Worm (Caenorhabditis elegans): ENCODE results near the gene cux-7.

Gene cux-7

ce11 chrIII:7555360-7555759 is 34.7 kb upstream of the cux-7 start, which contains the start of gene ceh-13:
TSS of gene ceh-13 (plus strand) at chrIII:7555660.
- TF ChIP-seq snpc-4 (tag; optimal IDR thresholded peaks at IDR 0.05) (no peak), mab-9 (GFP tag; IDR thresholded peaks at IDR 0.05) (no peak), Y116A8C.19 (tag; optimal IDR thresholded peaks at IDR 0.05; ENCODE audit: borderline replicate concordance) (no peak), elt-2 (tag; optimal IDR thresholded peaks at IDR 0.05) (no peak), ceh-90 (tag; optimal IDR thresholded peaks at IDR 0.05) (no peak), tlp-1 (tag; optimal IDR thresholded peaks at IDR 0.05) (no peak), jun-1 (tag; optimal IDR thresholded peaks at IDR 0.05) (no peak), lin-14 (GFP tag; optimal IDR thresholded peaks at IDR 0.05) (no peak), vab-15 (tag; optimal IDR thresholded peaks at IDR 0.05) (no peak), lin-39 (tag; optimal IDR thresholded peaks at IDR 0.05) (no peak), egl-27 (tag; optimal IDR thresholded peaks at IDR 0.05) (no peak), nhr-47 (tag; optimal IDR thresholded peaks at IDR 0.05) (no peak), fkh-10 (GFP tag; optimal IDR thresholded peaks at IDR 0.05) (no peak), blmp-1 (tag; optimal IDR thresholded peaks at IDR 0.05) (no peak)

- TF ChIP-seq Y116A8C.19 (tag; optimal IDR thresholded peaks at IDR 0.05; ENCODE audit: borderline replicate concordance) (no peak), egl-27 (tag; optimal IDR thresholded peaks at IDR 0.05) (no peak), sptf-1 (tag; optimal IDR thresholded peaks at IDR 0.05) (no peak), irx-1 (tag; optimal IDR thresholded peaks at IDR 0.05) (peak; percentile 53), swsn-7 (tag; optimal IDR thresholded peaks at IDR 0.05) (peak; percentile 16), fkh-8 (tag; optimal IDR thresholded peaks at IDR 0.05) (no peak), nhr-20 (tag; optimal IDR thresholded peaks at IDR 0.05) (peak; percentile 33), fkh-4 (tag; optimal IDR thresholded peaks at IDR 0.05; ENCODE audit: borderline replicate concordance) (no peak), ceh-88 (GFP tag; IDR thresholded peaks at IDR 0.05) (no peak), egl-13 (tag; optimal IDR thresholded peaks at IDR 0.05) (no peak), blmp-1 (tag; optimal IDR thresholded peaks at IDR 0.05) (peak; percentile 28), ztf-4 (tag; optimal IDR thresholded peaks at IDR 0.05) (no peak), aly-2 (tag; optimal IDR thresholded peaks at IDR 0.05) (no peak), nhr-28 (tag; optimal IDR thresholded peaks at IDR 0.05) (no peak), nhr-84 (tag; optimal IDR thresholded peaks at IDR 0.05) (no peak), nhr-47 (tag; optimal IDR thresholded peaks at IDR 0.05) (no peak), nhr-12 (tag; optimal IDR thresholded peaks at IDR 0.05) (no peak), ceh-63 (GFP tag; optimal IDR thresholded peaks at IDR 0.05) (no peak), rnt-1 (tag; optimal IDR thresholded peaks at IDR 0.05) (peak; percentile 53), lsy-2 (tag; optimal IDR thresholded peaks at IDR 0.05) (peak; percentile 63 to 69), hlh-4 (tag; optimal IDR thresholded peaks at IDR 0.05) (no peak), pax-3 (tag; optimal IDR thresholded peaks at IDR 0.05) (no peak), ztf-11 (tag; optimal IDR thresholded peaks at IDR 0.05) (no peak), xbp-1 (tag; optimal IDR thresholded peaks at IDR 0.05) (no peak), C34B4.2 (tag; optimal IDR thresholded peaks at IDR 0.05) (no peak), unc-98 (GFP tag; IDR thresholded peaks at IDR 0.05) (no peak), efl-1 (optimal IDR thresholded peaks at IDR 0.05) (no peak), efl-1 (GFP tag; optimal IDR thresholded peaks at IDR 0.05 in 1 of 2) (no peak), lin-14 (GFP tag; optimal IDR thresholded peaks at IDR 0.05) (peak; percentile 60), nhr-71 (tag; optimal IDR thresholded peaks at IDR 0.05) (peak; percentile 56), ets-5 (GFP tag; IDR thresholded peaks at IDR 0.05) (no peak), grh-1 (GFP tag; IDR thresholded peaks at IDR 0.05) (no peak), tlp-1 (tag; optimal IDR thresholded peaks at IDR 0.05) (no peak), tbx-2 (tag; optimal IDR thresholded peaks at IDR 0.05) (peak; percentile 22), snu-23 (GFP tag; optimal IDR thresholded peaks at IDR 0.05) (peak; percentile 34), fos-1 (tag; optimal IDR thresholded peaks at IDR 0.05) (no peak), ama-1 (optimal IDR thresholded peaks at IDR 0.05) (no peak), lir-3 (tag; optimal IDR thresholded peaks at IDR 0.05; ENCODE audit: poor library complexity) (no peak), ceh-8 (GFP tag; optimal IDR thresholded peaks at IDR 0.05) (no peak), mef-2 (tag; optimal IDR thresholded peaks at IDR 0.05) (no peak), sup-37 (GFP tag; optimal IDR thresholded peaks at IDR 0.05) (no peak), hpl-2 (GFP tag; optimal IDR thresholded peaks at IDR 0.05) (no peak), snpc-4 (tag; optimal IDR thresholded peaks at IDR 0.05) (no peak), pqm-1 (tag; optimal IDR thresholded peaks at IDR 0.05) (no peak), nhr-237 (tag; optimal IDR thresholded peaks at IDR 0.05) (no peak)
Measured at ce11 chrIII:7554697-7555145, 34.1 kb upstream of the cux-7 start.
